Fruit fly (Drosophila melanogaster): ENCODE results near the gene CG12104.

The CG12104 gene

dm6 chr3L:1584003-1584402 lies 18.5 kb downstream of the CG12104 start (continued):
- TF ChIP-seq Eip74EF (GFP tag; optimal IDR thresholded peaks at IDR 0.05) (peak in 1 of 2 experiments; percentile 46), ATbp (GFP tag; optimal IDR thresholded peaks at IDR 0.05) (peak; percentile 55), CG10654 (GFP tag; optimal IDR thresholded peaks at IDR 0.05) (no peak), usp (GFP tag; optimal IDR thresholded peaks at IDR 0.05) (no peak), CG1529 (GFP tag; optimal IDR thresholded peaks at IDR 0.05) (peak; percentile 61), sc (optimal IDR thresholded peaks at IDR 0.05) (no peak), sc (GFP tag; optimal IDR thresholded peaks at IDR 0.05) (peak; percentile 67), hbn (GFP tag; IDR thresholded peaks at IDR 0.05; ENCODE audit: partially characterized antibody) (no peak), CG12769 (tag; optimal IDR thresholded peaks at IDR 0.05) (peak; percentile 70), CG17802 (tag; optimal IDR thresholded peaks at IDR 0.05) (peak; percentile 22), hth (optimal IDR thresholded peaks at IDR 0.05) (no peak), grn (GFP tag; optimal IDR thresholded peaks at IDR 0.05) (peak; percentile 7), B-H1 (GFP tag; IDR thresholded peaks at IDR 0.05) (peak; percentile 36; the same call in 2 of the 3 replicates), CG32532 (GFP tag; IDR thresholded peaks at IDR 0.05) (peak; percentile 49; the same call in 1 of the 2 replicates), Ada2b (GFP tag; IDR thresholded peaks at IDR 0.05) (no peak), vfl (GFP tag; optimal IDR thresholded peaks at IDR 0.05) (no peak), CG11093 (GFP tag; IDR thresholded peaks at IDR 0.05) (0 out of 3 replicates have a peak, but pooled peaks have one; percentile 14), CG7963 (GFP tag; IDR thresholded peaks at IDR 0.05; ENCODE audit: partially characterized antibody) (no peak), gcm (GFP tag; optimal IDR thresholded peaks at IDR 0.05) (peak; percentile 24), Taf1 (GFP tag; IDR thresholded peaks at IDR 0.05) (no peak), Six4 (GFP tag; optimal IDR thresholded peaks at IDR 0.05) (peak; percentile 16), CG13775 (GFP tag; optimal IDR thresholded peaks at IDR 0.05) (peak; percentile 38), ac (GFP tag; optimal IDR thresholded peaks at IDR 0.05) (peak; percentile 0), CG13424 (tag; optimal IDR thresholded peaks at IDR 0.05) (peak; percentile 46), chinmo (GFP tag; IDR thresholded peaks at IDR 0.05; ENCODE audit: partially characterized antibody) (no peak), CG18619 (GFP tag; optimal IDR thresholded peaks at IDR 0.05) (peak; percentile 38), scrt (GFP tag; optimal IDR thresholded peaks at IDR 0.05) (no peak), ERR (GFP tag; optimal IDR thresholded peaks at IDR 0.05) (peak; percentile 39), CG3065 (GFP tag; optimal IDR thresholded peaks at IDR 0.05) (peak; percentile 22), bab2 (GFP tag; optimal IDR thresholded peaks at IDR 0.05) (peak; percentile 69), stc (GFP tag; IDR thresholded peaks at IDR 0.05) (peak; percentile 58), Lim3 (GFP tag; IDR thresholded peaks at IDR 0.05) (no peak), CG10267 (tag; optimal IDR thresholded peaks at IDR 0.05) (peak; percentile 59), CG16863 (GFP tag; optimal IDR thresholded peaks at IDR 0.05) (peak; percentile 56), crc (GFP tag; optimal IDR thresholded peaks at IDR 0.05) (no peak), croc (GFP tag; conservative IDR thresholded peaks at IDR 0.05) (peak; percentile 55; the same call in 2 of the 3 replicates), HmgZ (tag; optimal IDR thresholded peaks at IDR 0.05) (peak; percentile 39), CG1832 (GFP tag; optimal IDR thresholded peaks at IDR 0.05) (no peak), CG3163 (GFP tag; optimal IDR thresholded peaks at IDR 0.05) (no peak), peb (GFP tag; IDR thresholded peaks at IDR 0.05) (no peak), CG32767 (GFP tag; IDR thresholded peaks at IDR 0.05) (0 out of 2 replicates have a peak, but pooled peaks have one; percentile 14), MTF-1 (GFP tag; optimal IDR thresholded peaks at IDR 0.05; ENCODE audit: borderline replicate concordance) (no peak), CG4360 (GFP tag; IDR thresholded peaks at IDR 0.05) (no peak), gfzf (GFP tag; optimal IDR thresholded peaks at IDR 0.05) (no peak), run (tag; optimal IDR thresholded peaks at IDR 0.05) (no peak), Myb (GFP tag; optimal IDR thresholded peaks at IDR 0.05) (no peak), CG2199 (GFP tag; IDR thresholded peaks at IDR 0.05) (no peak), slbo (GFP tag; IDR thresholded peaks at IDR 0.05) (peak; percentile 66), CG9609 (GFP tag; optimal IDR thresholded peaks at IDR 0.05) (peak; percentile 61), CG12391 (tag; optimal IDR thresholded peaks at IDR 0.05) (peak; percentile 78), CG18011 (GFP tag; optimal IDR thresholded peaks at IDR 0.05) (no peak)
